Fruit fly (Drosophila melanogaster): ENCODE data around the gene Tpt.

Gene Tpt

DNA sequence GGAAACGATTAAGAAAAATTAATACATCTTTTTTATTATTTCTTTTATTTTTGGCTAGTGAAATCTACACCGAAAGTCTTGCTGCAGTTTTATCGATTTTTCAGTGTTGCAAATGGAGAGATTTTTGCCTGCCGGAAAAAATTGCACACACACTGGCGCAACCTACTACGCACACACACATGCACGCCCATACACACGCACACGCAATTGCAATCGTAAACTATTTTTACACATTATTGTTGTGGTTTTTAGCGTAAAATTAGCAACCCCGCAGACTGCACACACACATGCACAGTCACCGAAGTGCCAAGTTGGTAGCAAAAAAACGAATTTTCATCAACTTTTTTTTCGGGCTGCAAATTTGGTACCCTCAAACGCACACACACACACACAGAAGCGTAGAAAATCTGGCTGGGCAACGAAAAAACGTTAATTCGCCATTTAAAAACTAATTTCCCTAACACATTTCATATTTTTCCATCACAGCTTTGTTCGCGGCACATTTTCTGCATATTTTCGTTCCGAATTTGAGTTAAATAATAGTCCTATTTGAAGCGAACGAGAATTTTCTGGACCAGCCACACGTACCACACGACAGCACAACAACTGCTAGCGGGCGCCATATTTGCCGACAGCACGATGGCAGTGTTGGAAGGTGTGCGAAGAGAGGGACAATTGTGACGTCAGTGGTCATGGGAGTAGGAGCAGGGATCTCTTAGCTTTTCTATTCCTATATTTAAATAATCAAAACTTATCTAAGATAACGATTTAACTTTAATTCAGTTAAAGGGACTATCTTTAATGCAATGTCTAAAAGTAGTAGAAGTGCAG, 36.9 kb upstream of the Tpt start, which contains the start of gene Unr (continued):
- TF ChIP-seq gcm (GFP tag; optimal IDR thresholded peaks at IDR 0.05) (peak; percentile 70), ci (GFP tag; IDR thresholded peaks at IDR 0.05) (peak; percentile 92), CG3838 (GFP tag; optimal IDR thresholded peaks at IDR 0.05) (peak; percentile 68), ato (GFP tag; IDR thresholded peaks at IDR 0.05; ENCODE audit: partially characterized antibody) (no peak), Bgb (GFP tag; IDR thresholded peaks at IDR 0.05; ENCODE audit: partially characterized antibody) (no peak), Lpt (GFP tag; optimal IDR thresholded peaks at IDR 0.05) (no peak), Spps (tag; optimal IDR thresholded peaks at IDR 0.05) (no peak), CG14710 (tag; optimal IDR thresholded peaks at IDR 0.05) (peak; percentile 53), CG11456 (GFP tag; IDR thresholded peaks at IDR 0.05) (no peak), pnt (GFP tag; optimal IDR thresholded peaks at IDR 0.05) (peak; percentile 69), cad (GFP tag; optimal IDR thresholded peaks at IDR 0.05) (no peak), seq (GFP tag; IDR thresholded peaks at IDR 0.05) (no peak), crp (GFP tag; optimal IDR thresholded peaks at IDR 0.05) (peak in 1 of 2 experiments; percentile 58), CG31224 (GFP tag; IDR thresholded peaks at IDR 0.05) (peak; percentile 66), klu (GFP tag; IDR thresholded peaks at IDR 0.05) (no peak; the same call in 1 of the 2 replicates), bab2 (GFP tag; optimal IDR thresholded peaks at IDR 0.05) (peak; percentile 88), HLH3B (GFP tag; IDR thresholded peaks at IDR 0.05) (peak; percentile 65), Sry-β (GFP tag; optimal IDR thresholded peaks at IDR 0.05) (peak; percentile 10), CHES-1-like (GFP tag; optimal IDR thresholded peaks at IDR 0.05) (peak; percentile 83), CG2202 (tag; optimal IDR thresholded peaks at IDR 0.05) (peak; percentile 27), CG32532 (GFP tag; IDR thresholded peaks at IDR 0.05) (peak; percentile 93), CG7357 (GFP tag; IDR thresholded peaks at IDR 0.05) (peak; percentile 45; the same call in 1 of the 3 replicates), aop (GFP tag; IDR thresholded peaks at IDR 0.05) (no peak), E2f2 (GFP tag; IDR thresholded peaks at IDR 0.05) (peak; percentile 46; the same call in 1 of the 2 replicates), CG4404 (GFP tag; IDR thresholded peaks at IDR 0.05) (no peak), Dip3 (GFP tag; optimal IDR thresholded peaks at IDR 0.05) (peak; percentile 84), Ets97D (GFP tag; optimal IDR thresholded peaks at IDR 0.05) (peak; percentile 83), crol (GFP tag; IDR thresholded peaks at IDR 0.05) (no peak), CG8281 (tag; optimal IDR thresholded peaks at IDR 0.05) (peak; percentile 52), hkb (optimal IDR thresholded peaks at IDR 0.05) (no peak), hkb (GFP tag; IDR thresholded peaks at IDR 0.05) (peak; percentile 71), CG10321 (GFP tag; IDR thresholded peaks at IDR 0.05) (peak; percentile 27; the same call in 1 of the 2 replicates), CG15073 (GFP tag; optimal IDR thresholded peaks at IDR 0.05) (peak; percentile 9), CG4360 (GFP tag; IDR thresholded peaks at IDR 0.05) (peak; percentile 64), MTF-1 (GFP tag; optimal IDR thresholded peaks at IDR 0.05; ENCODE audit: borderline replicate concordance) (peak; percentile 33), Hand (GFP tag; optimal IDR thresholded peaks at IDR 0.05) (no peak), CG12071 (GFP tag; optimal IDR thresholded peaks at IDR 0.05) (no peak), odd (GFP tag; optimal IDR thresholded peaks at IDR 0.05) (peak; percentile 66), Myb (GFP tag; optimal IDR thresholded peaks at IDR 0.05) (peak; percentile 71), Rfx (GFP tag; IDR thresholded peaks at IDR 0.05) (peak; percentile 92), lbe (GFP tag; optimal IDR thresholded peaks at IDR 0.05) (peak; percentile 64), CG11504 (tag; optimal IDR thresholded peaks at IDR 0.05) (peak; percentile 63), gt (GFP tag; IDR thresholded peaks at IDR 0.05) (no peak; the same call in 1 of the 2 replicates), onecut (GFP tag; IDR thresholded peaks at IDR 0.05) (peak; percentile 86), sens-2 (GFP tag; IDR thresholded peaks at IDR 0.05) (peak; percentile 82; the same call in 1 of the 2 replicates), Trl (optimal IDR thresholded peaks at IDR 0.05) (no peak), Trl (GFP tag; optimal IDR thresholded peaks at IDR 0.05) (peak; percentile 75), CG2678 (tag; optimal IDR thresholded peaks at IDR 0.05) (peak; percentile 81), Xbp1 (GFP tag; optimal IDR thresholded peaks at IDR 0.05) (peak; percentile 87), jigr1 (GFP tag; IDR thresholded peaks at IDR 0.05) (no peak)

All from whole organism, embryonic.